Fruit fly (Drosophila melanogaster) whole organism, embryonic: ENCODE data around the gene Eo.
A peak's percentile ranks its signal among the peaks of the same experiment; 100 is the strongest.

Experiments used
- Bgb ChIP-seq: fragments of 200-800 bp; sonication (Bioruptor generic); IDR thresholded peaks from 2 replicates; pipeline ENCODE4 v1.3.6; 2022; ENCODE audit warnings: missing biosample characterization, missing genetic modification characterization; ENCODE audit not compliant: partially characterized antibody
- CG10321 ChIP-seq: fragments of 200-800 bp; sonication (Bioruptor generic); IDR thresholded peaks from 2 replicates; pipeline ENCODE4 v1.3.6; 2022; ENCODE audit warnings: missing biosample characterization, missing genetic modification characterization
- CG10366 ChIP-seq: fragments of 200-800 bp; sonication (Bioruptor generic); IDR thresholded peaks from 2 replicates; pipeline ENCODE4 v1.3.6; 2022; ENCODE audit warnings: missing biosample characterization, missing genetic modification characterization
- CG10431 ChIP-seq: fragments of 200-800 bp; sonication (Bioruptor generic); optimal IDR thresholded peaks from 3 replicates; lab custom pipeline; 2018; ENCODE audit warnings: missing biosample characterization, mild to moderate bottlenecking, missing genetic modification characterization
- CG11695 ChIP-seq: fragments of 200-800 bp; sonication (Bioruptor generic); IDR thresholded peaks from 3 replicates; pipeline ENCODE4 v1.3.6; 2022; ENCODE audit warnings: missing biosample characterization, missing genetic modification characterization
- CG14014 ChIP-seq: fragments of 200-800 bp; sonication (Bioruptor generic); IDR thresholded peaks from 2 replicates; pipeline ENCODE4 v1.3.6; 2022; ENCODE audit warnings: missing biosample characterization, missing genetic modification characterization
- CG14965 ChIP-seq: fragments of 200-800 bp; sonication (Bioruptor generic); optimal IDR thresholded peaks from 2 replicates; lab custom pipeline; 2016; ENCODE audit warnings: missing biosample characterization, missing genetic modification characterization, borderline replicate concordance
- CG15073 ChIP-seq: fragments of 200-800 bp; sonication (Bioruptor generic); optimal IDR thresholded peaks from 2 replicates; lab custom pipeline; 2016; ENCODE audit warnings: missing biosample characterization, missing genetic modification characterization
- CG16815 ChIP-seq: fragments of 200-800 bp; sonication (Bioruptor generic); optimal IDR thresholded peaks from 3 replicates; lab custom pipeline; 2017; ENCODE audit warnings: missing biosample characterization, mild to moderate bottlenecking, missing genetic modification characterization
- CG17186 ChIP-seq: fragments of 200-800 bp; sonication (Bioruptor generic); optimal IDR thresholded peaks from 3 replicates; lab custom pipeline; 2017; ENCODE audit warnings: missing biosample characterization, missing genetic modification reagents, missing genetic modification characterization
- CG31388 ChIP-seq: fragments of 200-800 bp; sonication (Bioruptor generic); optimal IDR thresholded peaks from 2 replicates; lab custom pipeline; 2016; ENCODE audit warnings: missing biosample characterization, missing genetic modification characterization
- CG43689 ChIP-seq: fragments of 200-800 bp; sonication (Bioruptor generic); IDR thresholded peaks from 2 replicates; pipeline ENCODE4 v1.3.6; 2022; ENCODE audit warnings: missing biosample characterization, missing genetic modification characterization
- CG8281 ChIP-seq: fragments of 200-800 bp; sonication (Bioruptor generic); optimal IDR thresholded peaks from 2 replicates; lab custom pipeline; 2018; ENCODE audit warnings: missing biosample characterization, mild to moderate bottlenecking, missing genetic modification characterization, moderate library complexity
- CG8359 ChIP-seq: fragments of 200-800 bp; sonication (Bioruptor generic); optimal IDR thresholded peaks from 2 replicates; lab custom pipeline; 2017; ENCODE audit warnings: missing biosample characterization, mild to moderate bottlenecking, missing genetic modification characterization, borderline replicate concordance
- D19B ChIP-seq: fragments of 200-800 bp; sonication (Bioruptor generic); optimal IDR thresholded peaks from 2 replicates; lab custom pipeline; 2017; ENCODE audit warnings: missing biosample characterization, mild to moderate bottlenecking, missing genetic modification characterization
- Dbx ChIP-seq: fragments of 200-800 bp; sonication (Bioruptor generic); IDR thresholded peaks from 3 replicates; pipeline ENCODE4 v1.3.6; 2022; ENCODE audit warnings: missing biosample characterization, missing genetic modification characterization
- Dref ChIP-seq: fragments of 200-800 bp; sonication (Bioruptor generic); IDR thresholded peaks from 2 replicates; pipeline ENCODE4 v1.3.6; 2022; ENCODE audit warnings: missing biosample characterization, missing genetic modification characterization
- E2f1 ChIP-seq: fragments of 200-800 bp; sonication (Bioruptor generic); IDR thresholded peaks from 2 replicates; pipeline ENCODE4 v1.3.6; 2022; ENCODE audit warnings: missing biosample characterization, missing genetic modification characterization
- Eip74EF ChIP-seq, 2 experiments: fragments of 200-800 bp in 1 of 2; fragments of >200 bp in 1 of 2; sonication (Bioruptor generic) in 1 of 2; optimal IDR thresholded peaks; 2 replicates each; lab custom pipeline; 2017 to 2019; ENCODE audit warnings: missing biosample characterization in 2 of 2, missing genetic modification characterization in 2 of 2, mild to moderate bottlenecking in 1 of 2, moderate library complexity in 1 of 2
- H2.0 ChIP-seq: fragments of 200-800 bp; sonication (Bioruptor generic); IDR thresholded peaks from 2 replicates; pipeline ENCODE4 v1.3.6; 2022; ENCODE audit warnings: missing biosample characterization, missing genetic modification characterization
- HLH54F ChIP-seq: fragments of 200-800 bp; sonication (Bioruptor generic); optimal IDR thresholded peaks from 3 replicates; lab custom pipeline; 2016; ENCODE audit warnings: missing biosample characterization, missing genetic modification characterization
- Meics ChIP-seq: fragments of 200-800 bp; sonication (Bioruptor generic); optimal IDR thresholded peaks from 2 replicates; lab custom pipeline; 2017; ENCODE audit warnings: missing biosample characterization, mild to moderate bottlenecking, missing genetic modification characterization
- Ptx1 ChIP-seq: fragments of 200-800 bp; sonication (Bioruptor generic); IDR thresholded peaks from 2 replicates; pipeline ENCODE4 v1.3.6; 2022; ENCODE audit warnings: missing biosample characterization, missing genetic modification characterization
- Ravus ChIP-seq: fragments of 200-800 bp; sonication (Bioruptor generic); IDR thresholded peaks from 2 replicates; pipeline ENCODE4 v1.3.6; 2022; ENCODE audit warnings: missing biosample characterization, missing genetic modification characterization
- Six4 ChIP-seq: fragments of 200-800 bp; sonication (Bioruptor generic); optimal IDR thresholded peaks from 2 replicates; lab custom pipeline; 2016; ENCODE audit warnings: missing biosample characterization, missing genetic modification characterization
- Stat92E ChIP-seq, 3 experiments: fragments of >200 bp in 2 of 3; fragments of 200-800 bp in 1 of 3; sonication (Bioruptor generic) in 1 of 3; optimal IDR thresholded peaks; 2 replicates each; lab custom pipeline; 2017 to 2019; ENCODE audit warnings: missing biosample characterization in 3 of 3, missing genetic modification characterization in 3 of 3, mild to moderate bottlenecking in 1 of 3, moderate library complexity in 1 of 3
- Xbp1 ChIP-seq: fragments of 200-800 bp; sonication (Bioruptor generic); optimal IDR thresholded peaks from 3 replicates; lab custom pipeline; 2016; ENCODE audit warnings: missing biosample characterization, mild to moderate bottlenecking, missing genetic modification characterization
- Xrp1 ChIP-seq: fragments of 200-800 bp; sonication (Bioruptor generic); IDR thresholded peaks from 2 replicates; pipeline ENCODE4 v1.3.6; 2022; ENCODE audit warnings: missing biosample characterization, missing genetic modification characterization
- bbx ChIP-seq: fragments of 200-800 bp; sonication (Bioruptor generic); IDR thresholded peaks from 2 replicates; pipeline ENCODE4 v1.3.6; 2022; ENCODE audit warnings: missing biosample characterization, missing genetic modification characterization; ENCODE audit not compliant: partially characterized antibody
- crol ChIP-seq: fragments of 200-800 bp; sonication (Bioruptor generic); IDR thresholded peaks from 2 replicates; pipeline ENCODE4 v1.3.6; 2022; ENCODE audit warnings: missing biosample characterization, missing genetic modification characterization
- danr ChIP-seq: fragments of 200-800 bp; sonication (Bioruptor generic); IDR thresholded peaks from 2 replicates; pipeline ENCODE4 v1.3.6; 2022; ENCODE audit warnings: missing biosample characterization, missing genetic modification characterization
- ems ChIP-seq: fragments of 200-800 bp; sonication (Bioruptor generic); optimal IDR thresholded peaks from 3 replicates; lab custom pipeline; 2016; ENCODE audit warnings: missing biosample characterization, missing genetic modification characterization
- eve ChIP-seq, 2 experiments: fragments of >200 bp; optimal IDR thresholded peaks; 2 replicates each; lab custom pipeline; 2017; ENCODE audit warnings: missing biosample characterization in 2 of 2, missing genetic modification characterization in 2 of 2
- exex ChIP-seq: fragments of 200-800 bp; sonication (Bioruptor generic); optimal IDR thresholded peaks from 4 replicates; lab custom pipeline; 2018; ENCODE audit warnings: missing biosample characterization, mild to moderate bottlenecking, missing genetic modification characterization, moderate library complexity
- gcm ChIP-seq: fragments of 200-800 bp; sonication (Bioruptor generic); optimal IDR thresholded peaks from 2 replicates; lab custom pipeline; 2019; ENCODE audit warnings: missing biosample characterization, mild to moderate bottlenecking, missing genetic modification characterization, moderate library complexity
- h ChIP-seq: fragments of >200 bp; optimal IDR thresholded peaks from 2 replicates; lab custom pipeline; 2017
- hth ChIP-seq: fragments of >200 bp; optimal IDR thresholded peaks from 2 replicates; lab custom pipeline; 2017; ENCODE audit warnings: inconsistent platforms
- kay ChIP-seq: fragments of 200-800 bp; sonication (Bioruptor generic); optimal IDR thresholded peaks from 2 replicates; lab custom pipeline; 2016; ENCODE audit warnings: missing biosample characterization, missing genetic modification characterization
- lilli ChIP-seq: fragments of 200-800 bp; sonication (Bioruptor generic); optimal IDR thresholded peaks from 3 replicates; lab custom pipeline; 2016; ENCODE audit warnings: missing biosample characterization, missing genetic modification characterization
- repo ChIP-seq: fragments of 200-800 bp; sonication (Bioruptor generic); optimal IDR thresholded peaks from 2 replicates; lab custom pipeline; 2016; ENCODE audit warnings: missing biosample characterization, missing genetic modification characterization
- stc ChIP-seq: fragments of 200-800 bp; sonication (Bioruptor generic); IDR thresholded peaks from 2 replicates; pipeline ENCODE4 v1.3.6; 2022; ENCODE audit warnings: missing biosample characterization, missing genetic modification characterization
- usp ChIP-seq: fragments of >200 bp; optimal IDR thresholded peaks from 2 replicates; lab custom pipeline; 2017; ENCODE audit warnings: missing biosample characterization, missing genetic modification characterization
- z ChIP-seq: fragments of 200-800 bp; sonication (Bioruptor generic); IDR thresholded peaks from 3 replicates; pipeline ENCODE4 v1.3.6; 2022; ENCODE audit warnings: missing biosample characterization, missing genetic modification characterization

The Eo gene

dm6 chrX:14950273-14951272, 32.0 kb upstream of the Eo start (continued):
- TF ChIP-seq Six4: peak; percentile 91
- TF ChIP-seq CG17186 (GFP tag; lab: Kevin White, UChicago): peak; percentile 77
- TF ChIP-seq hth (lab: Kevin White, UChicago): no peak
- TF ChIP-seq Meics (GFP tag; lab: Kevin White, UChicago): peak; percentile 84
- TF ChIP-seq bbx (GFP tag; lab: Robert Waterston, UW): peak; percentile 30; the same call in 1 of the 2 replicates
- peak; percentile 24; the same call in 1 of the 2 replicates for TF ChIP-seq crol (GFP tag; lab: Robert Waterston, UW)
- TF ChIP-seq CG11695 (GFP tag; lab: Robert Waterston, UW): peak; percentile 93
- peak; percentile 86 for TF ChIP-seq CG8281 (tag; lab: Kevin White, UChicago)
- peak; percentile 96 for TF ChIP-seq Xrp1 (GFP tag; lab: Robert Waterston, UW)
- TF ChIP-seq ems: peak; percentile 65
- peak; percentile 81 for TF ChIP-seq H2.0 (GFP tag; lab: Robert Waterston, UW)
- TF ChIP-seq E2f1 (GFP tag; lab: Robert Waterston, UW): peak; percentile 89
- peak; percentile 94 for TF ChIP-seq CG16815 (GFP tag; lab: Kevin White, UChicago)
- TF ChIP-seq h (lab: Kevin White, UChicago): no peak
- peak; percentile 85 for TF ChIP-seq lilli
- no peak for TF ChIP-seq CG14965
- peak; percentile 63 for TF ChIP-seq CG15073 (GFP tag; lab: Kevin White, UChicago)
- TF ChIP-seq Eip74EF (GFP tag; optimal IDR thresholded peaks at IDR 0.05; lab: Kevin White, UChicago): peak in 1 of 2 experiments; percentile 96
- TF ChIP-seq Dbx (GFP tag; lab: Robert Waterston, UW): peak; percentile 50; the same call in 1 of the 3 replicates
- peak; percentile 85 for TF ChIP-seq CG10366 (GFP tag; lab: Robert Waterston, UW)
- peak; percentile 51 for TF ChIP-seq Ravus (GFP tag; lab: Robert Waterston, UW)
- TF ChIP-seq repo (GFP tag; lab: Kevin White, UChicago): peak; percentile 12
- peak; percentile 92 for TF ChIP-seq CG8359 (GFP tag; lab: Kevin White, UChicago)
- no peak; the same call in 1 of the 2 replicates for TF ChIP-seq CG43689 (GFP tag; lab: Robert Waterston, UW)
- peak; percentile 92 for TF ChIP-seq CG10431
- TF ChIP-seq danr (GFP tag; lab: Robert Waterston, UW): peak; percentile 67
- TF ChIP-seq usp (GFP tag; lab: Kevin White, UChicago): no peak
- TF ChIP-seq HLH54F: peak; percentile 71
- TF ChIP-seq D19B (GFP tag; lab: Kevin White, UChicago): peak; percentile 67
- peak; percentile 83 to 98 for TF ChIP-seq eve (GFP tag; optimal IDR thresholded peaks at IDR 0.05; lab: Kevin White, UChicago)
- TF ChIP-seq Stat92E (GFP tag; optimal IDR thresholded peaks at IDR 0.05; lab: Kevin White, UChicago): peak in 1 of 3 experiments; percentile 96
- peak; percentile 20 for TF ChIP-seq exex (tag; lab: Kevin White, UChicago)
- TF ChIP-seq CG14014 (GFP tag; lab: Robert Waterston, UW): peak; percentile 70
- TF ChIP-seq Dref: no peak
- TF ChIP-seq CG31388: peak; percentile 48
- peak; percentile 77 for TF ChIP-seq kay (GFP tag; lab: Kevin White, UChicago)
- TF ChIP-seq Xbp1 (GFP tag; lab: Kevin White, UChicago): peak; percentile 93
- peak; percentile 96 for TF ChIP-seq gcm (GFP tag; lab: Kevin White, UChicago)
- peak; percentile 20; the same call in 1 of the 2 replicates for TF ChIP-seq Bgb (GFP tag; lab: Robert Waterston, UW)
- TF ChIP-seq CG10321 (GFP tag; lab: Robert Waterston, UW): peak; percentile 57; the same call in 1 of the 2 replicates
- TF ChIP-seq z (GFP tag; lab: Robert Waterston, UW): no peak; the same call in 2 of the 3 replicates
- peak; percentile 92 for TF ChIP-seq Ptx1 (GFP tag; lab: Robert Waterston, UW)
- peak; percentile 87 for TF ChIP-seq stc (GFP tag; lab: Robert Waterston, UW)
